Worm (Caenorhabditis elegans) whole organism, late embryonic: ENCODE measurements around the gene T06D4.6.

Source experiments
- C08G9.2 ChIP-seq: sonication (generic microtip); optimal IDR thresholded peaks from 2 replicates; lab custom pipeline; 2016; ENCODE audit warnings: mild to moderate bottlenecking, missing genetic modification characterization, moderate library complexity, missing compliant biosample characterization
- C38D4.7 ChIP-seq: fragments of 200-800 bp; sonication (Bioruptor generic); optimal IDR thresholded peaks from 2 replicates; lab custom pipeline; 2018; ENCODE audit warnings: mild to moderate bottlenecking, missing genetic modification characterization, moderate library complexity, missing compliant biosample characterization
- F13H6.1 ChIP-seq: sonication (generic microtip); optimal IDR thresholded peaks from 2 replicates; lab custom pipeline; 2016; ENCODE audit warnings: missing genetic modification characterization, missing compliant biosample characterization
- K02D7.2 ChIP-seq: sonication (generic microtip); optimal IDR thresholded peaks from 2 replicates; lab custom pipeline; 2017; ENCODE audit warnings: mild to moderate bottlenecking, missing genetic modification characterization, missing compliant biosample characterization
- K09A11.1 ChIP-seq: sonication (generic microtip); optimal IDR thresholded peaks from 2 replicates; lab custom pipeline; 2017; ENCODE audit warnings: antibody characterized with exemption, mild to moderate bottlenecking, missing genetic modification characterization, missing compliant biosample characterization; ENCODE audit not compliant: insufficient read depth
- T23F11.4 ChIP-seq: fragments of 200-800 bp; sonication (Bioruptor generic); optimal IDR thresholded peaks from 2 replicates; lab custom pipeline; 2018; ENCODE audit warnings: mild to moderate bottlenecking, missing genetic modification characterization, missing compliant biosample characterization
- ahr-1 ChIP-seq: sonication (generic microtip); optimal IDR thresholded peaks from 2 replicates; lab custom pipeline; 2016; ENCODE audit warnings: missing genetic modification characterization, missing compliant biosample characterization
- ama-1 ChIP-seq: fragments of 150-350 bp; optimal IDR thresholded peaks from 2 replicates; lab custom pipeline; 2014
- ceh-18 ChIP-seq: sonication (generic microtip); optimal IDR thresholded peaks from 2 replicates; lab custom pipeline; 2016; ENCODE audit warnings: missing genetic modification characterization, missing compliant biosample characterization
- ceh-19 ChIP-seq: fragments of 200-800 bp; sonication (Bioruptor generic); optimal IDR thresholded peaks from 2 replicates; lab custom pipeline; 2018; ENCODE audit warnings: mild to moderate bottlenecking, missing genetic modification characterization, missing compliant biosample characterization
- ceh-2 ChIP-seq: sonication (generic microtip); optimal IDR thresholded peaks from 2 replicates; lab custom pipeline; 2016; ENCODE audit warnings: missing genotype, missing genetic modification characterization, missing compliant biosample characterization
- ceh-31 ChIP-seq: sonication (generic microtip); optimal IDR thresholded peaks from 2 replicates; lab custom pipeline; 2016; ENCODE audit warnings: missing genetic modification characterization, missing compliant biosample characterization
- ceh-34 ChIP-seq: sonication (generic microtip); optimal IDR thresholded peaks from 2 replicates; lab custom pipeline; 2016; ENCODE audit warnings: mild to moderate bottlenecking, missing genetic modification characterization, missing compliant biosample characterization
- ceh-45 ChIP-seq: fragments of 200-800 bp; sonication (Bioruptor generic); IDR thresholded peaks from 2 replicates; pipeline ENCODE4 v1.3.6; 2022; ENCODE audit warnings: missing genetic modification reagents, missing genetic modification characterization, missing compliant biosample characterization
- ceh-48 ChIP-seq: sonication (generic microtip); optimal IDR thresholded peaks from 2 replicates; lab custom pipeline; 2016; ENCODE audit warnings: missing genetic modification characterization, inconsistent platforms, missing compliant biosample characterization
- dmd-4 ChIP-seq: sonication (generic microtip); optimal IDR thresholded peaks from 2 replicates; lab custom pipeline; 2016; ENCODE audit warnings: borderline replicate concordance, missing genetic modification characterization, missing compliant biosample characterization
- dve-1 ChIP-seq: sonication (generic microtip); optimal IDR thresholded peaks from 2 replicates; lab custom pipeline; 2017; ENCODE audit warnings: antibody characterized with exemption, mild to moderate bottlenecking, missing genetic modification characterization, missing compliant biosample characterization
- elt-2 ChIP-seq: sonication (generic microtip); optimal IDR thresholded peaks from 2 replicates; lab custom pipeline; 2016; ENCODE audit warnings: missing genetic modification reagents, missing genetic modification characterization, missing compliant biosample characterization
- elt-4 ChIP-seq: sonication (generic microtip); optimal IDR thresholded peaks from 2 replicates; lab custom pipeline; 2016; ENCODE audit warnings: missing genetic modification characterization, missing compliant biosample characterization
- fax-1 ChIP-seq: sonication (generic microtip); optimal IDR thresholded peaks from 2 replicates; lab custom pipeline; 2016; ENCODE audit warnings: missing genotype, missing genetic modification characterization, missing compliant biosample characterization
- fkh-10 ChIP-seq: fragments of 150-350 bp; optimal IDR thresholded peaks from 2 replicates; lab custom pipeline; 2014; ENCODE audit warnings: missing biosample characterization, missing genetic modification reagents, missing genetic modification characterization
- gmeb-2 ChIP-seq: sonication (generic microtip); optimal IDR thresholded peaks from 2 replicates; lab custom pipeline; 2016; ENCODE audit warnings: missing genetic modification characterization, inconsistent platforms, missing compliant biosample characterization
- hlh-30 ChIP-seq: sonication (generic microtip); optimal IDR thresholded peaks from 2 replicates; lab custom pipeline; 2017; ENCODE audit warnings: antibody characterized with exemption, missing genetic modification characterization, missing compliant biosample characterization; ENCODE audit not compliant: insufficient read depth
- lim-6 ChIP-seq: sonication (generic microtip); optimal IDR thresholded peaks from 2 replicates; lab custom pipeline; 2016; ENCODE audit warnings: missing genetic modification characterization, missing compliant biosample characterization
- mec-3 ChIP-seq: sonication (generic microtip); optimal IDR thresholded peaks from 2 replicates; lab custom pipeline; 2016; ENCODE audit warnings: borderline replicate concordance, missing genetic modification characterization, missing compliant biosample characterization
- nhr-11 ChIP-seq: fragments of 150-350 bp; optimal IDR thresholded peaks from 2 replicates; lab custom pipeline; 2014; ENCODE audit warnings: missing biosample characterization, missing genetic modification characterization
- odd-2 ChIP-seq: sonication (generic microtip); optimal IDR thresholded peaks from 2 replicates; lab custom pipeline; 2017; ENCODE audit warnings: antibody characterized with exemption, mild to moderate bottlenecking, missing genetic modification characterization, missing compliant biosample characterization
- pag-3 ChIP-seq: sonication (generic microtip); optimal IDR thresholded peaks from 2 replicates; lab custom pipeline; 2016; ENCODE audit warnings: missing compliant biosample characterization, missing genetic modification characterization, borderline replicate concordance
- pat-9 ChIP-seq: fragments of 200-800 bp; sonication (Bioruptor generic); optimal IDR thresholded peaks from 2 replicates; lab custom pipeline; 2018; ENCODE audit warnings: mild to moderate bottlenecking, missing genetic modification characterization, moderate library complexity, missing compliant biosample characterization
- pha-2 ChIP-seq: sonication (generic microtip); optimal IDR thresholded peaks from 2 replicates; lab custom pipeline; 2017; ENCODE audit warnings: mild to moderate bottlenecking, missing genetic modification characterization, missing compliant biosample characterization
- pha-4 ChIP-seq: fragments of 150-350 bp; optimal IDR thresholded peaks from 2 replicates; lab custom pipeline; 2018; ENCODE audit warnings: missing biosample characterization, missing genetic modification reagents, missing genetic modification characterization
- pqm-1 ChIP-seq: sonication (generic microtip); optimal IDR thresholded peaks from 2 replicates; lab custom pipeline; 2016; ENCODE audit warnings: missing genetic modification characterization, missing compliant biosample characterization
- ref-2 ChIP-seq: sonication (generic microtip); optimal IDR thresholded peaks from 2 replicates; lab custom pipeline; 2016; ENCODE audit warnings: missing genetic modification characterization, missing compliant biosample characterization
- sdc-2 ChIP-seq: sonication (generic microtip); optimal IDR thresholded peaks from 2 replicates; lab custom pipeline; 2016; ENCODE audit warnings: missing genotype, missing genetic modification characterization, missing compliant biosample characterization
- sox-4 ChIP-seq: sonication (generic microtip); optimal IDR thresholded peaks from 2 replicates; lab custom pipeline; 2017; ENCODE audit warnings: mild to moderate bottlenecking, missing genetic modification characterization, inconsistent platforms, missing compliant biosample characterization
- syd-9 ChIP-seq: sonication (generic microtip); optimal IDR thresholded peaks from 2 replicates; lab custom pipeline; 2016; ENCODE audit warnings: mild to moderate bottlenecking, missing genetic modification characterization, moderate library complexity, missing compliant biosample characterization
- tbx-7 ChIP-seq: sonication (generic microtip); optimal IDR thresholded peaks from 2 replicates; lab custom pipeline; 2016; ENCODE audit warnings: missing genotype, missing genetic modification characterization, missing compliant biosample characterization
- unc-3 ChIP-seq, 2 experiments: fragments of 200-800 bp in 1 of 2; sonication (Bioruptor generic) in 1 of 2; sonication (generic microtip) in 1 of 2; conservative IDR thresholded peaks in 1 of 2; optimal IDR thresholded peaks in 1 of 2; 2 replicates each; pipeline versions ENCODE4 v1.3.6 to Lab custom; 2016 to 2022; ENCODE audit warnings: missing compliant biosample characterization in 2 of 2, missing genetic modification characterization in 2 of 2, missing genetic modification reagents in 1 of 2
- unc-42 ChIP-seq: sonication (generic microtip); optimal IDR thresholded peaks from 2 replicates; lab custom pipeline; 2016; ENCODE audit warnings: missing genotype, missing genetic modification characterization, missing compliant biosample characterization
- unc-55 ChIP-seq: sonication (generic microtip); optimal IDR thresholded peaks from 2 replicates; lab custom pipeline; 2017; ENCODE audit warnings: missing biosample characterization, missing genetic modification reagents, missing genetic modification characterization
- ztf-16 ChIP-seq: sonication (generic microtip); optimal IDR thresholded peaks from 2 replicates; lab custom pipeline; 2017; ENCODE audit warnings: missing genetic modification characterization, missing compliant biosample characterization

Gene T06D4.6

ce11 chrII:3387503-3387902 lies at the start of gene T06D4.6:
TSS of gene T06D4.6 (minus strand) at chrII:3387603.
- no peak for TF ChIP-seq ceh-19 (GFP tag; lab: Kevin White, UChicago)
- TF ChIP-seq unc-3 (GFP tag; conservative IDR thresholded peaks at IDR 0.05; lab: Robert Waterston, UW) = no peak
- TF ChIP-seq unc-3 (tag; optimal IDR thresholded peaks at IDR 0.05; lab: Kevin White, UChicago) = no peak
- TF ChIP-seq sox-4 = no peak
- TF ChIP-seq unc-55 (GFP tag; lab: Kevin White, UChicago) = no peak
- no peak for TF ChIP-seq T23F11.4 (GFP tag; lab: Kevin White, UChicago)
- TF ChIP-seq elt-4 = no peak
- no peak for TF ChIP-seq pqm-1 (tag; lab: Kevin White, UChicago)
- TF ChIP-seq ceh-2 (tag; lab: Kevin White, UChicago) = no peak
- no peak for TF ChIP-seq pha-4
- no peak for TF ChIP-seq ref-2 (tag; lab: Kevin White, UChicago)
- TF ChIP-seq lim-6 (tag; lab: Kevin White, UChicago) = no peak
- TF ChIP-seq elt-2 = no peak
- no peak for TF ChIP-seq pha-2 (tag; lab: Kevin White, UChicago)
- TF ChIP-seq unc-42 (tag; lab: Kevin White, UChicago) = no peak
- no peak for TF ChIP-seq sdc-2 (tag; lab: Kevin White, UChicago)
- TF ChIP-seq ceh-18 (tag; lab: Kevin White, UChicago) = no peak

ce11 chrII:3436412-3436811 lies 49.0 kb upstream of the T06D4.6 start, which contains the start of gene skpo-2:
TSS of gene skpo-2 (minus strand) at chrII:3436512.
- TF ChIP-seq ceh-45 (GFP tag; lab: Robert Waterston, UW) (no peak), gmeb-2 (tag; lab: Kevin White, UChicago) (no peak), pat-9 (tag; lab: Kevin White, UChicago) (no peak), mec-3 (no peak), ceh-31 (tag; lab: Kevin White, UChicago) (no peak), dmd-4 (tag; lab: Kevin White, UChicago) (no peak), pag-3 (tag; lab: Kevin White, UChicago) (no peak)

ce11 chrII:3434893-3435503 lies 47.6 kb upstream of the T06D4.6 start:
- TF ChIP-seq sox-4 (no peak), syd-9 (tag; lab: Kevin White, UChicago) (no peak), mec-3 (no peak), C38D4.7 (no peak), ceh-31 (tag; lab: Kevin White, UChicago) (no peak), pha-4 (no peak), dve-1 (tag; lab: Kevin White, UChicago) (no peak), ahr-1 (tag; lab: Kevin White, UChicago) (no peak), tbx-7 (tag; lab: Kevin White, UChicago) (no peak), nhr-11 (tag; lab: Kevin White, UChicago) (no peak)

- TF ChIP-seq fax-1 (tag; lab: Kevin White, UChicago) (no peak), pqm-1 (tag; lab: Kevin White, UChicago) (no peak), ceh-48 (tag; lab: Kevin White, UChicago) (no peak)
- TF ChIP-seq, all 69 proteins: peak for 0
Observed at ce11 chrII:3429400-3429799, 42.0 kb upstream of the T06D4.6 start, which contains the start of gene C16C8.18. TSS of gene C16C8.18 (plus strand) at chrII:3429700.

ce11 chrII:3428158-3428704 lies 40.8 kb upstream of the T06D4.6 start:
- TF ChIP-seq fkh-10 (GFP tag; lab: Kevin White, UChicago) = no peak
- TF ChIP-seq unc-3 (GFP tag; conservative IDR thresholded peaks at IDR 0.05; lab: Robert Waterston, UW) = no peak
- TF ChIP-seq unc-3 (tag; optimal IDR thresholded peaks at IDR 0.05; lab: Kevin White, UChicago) = peak; percentile 11
- TF ChIP-seq C08G9.2 (tag; lab: Kevin White, UChicago) = no peak
- TF ChIP-seq ama-1 = no peak
- TF ChIP-seq lim-6 (tag; lab: Kevin White, UChicago) = no peak
- peak; percentile 49 for TF ChIP-seq ceh-19 (GFP tag; lab: Kevin White, UChicago)
- TF ChIP-seq K02D7.2 (tag; lab: Kevin White, UChicago) = no peak
- TF ChIP-seq ceh-2 (tag; lab: Kevin White, UChicago) = no peak
- TF ChIP-seq dmd-4 (tag; lab: Kevin White, UChicago) = no peak
- no peak for TF ChIP-seq syd-9 (tag; lab: Kevin White, UChicago)
- no peak for TF ChIP-seq ceh-34 (tag; lab: Kevin White, UChicago)
- TF ChIP-seq nhr-11 (tag; lab: Kevin White, UChicago) = no peak
- no peak for TF ChIP-seq K09A11.1 (tag; lab: Kevin White, UChicago)
- peak; percentile 17 for TF ChIP-seq sox-4
- no peak for TF ChIP-seq odd-2 (tag; lab: Kevin White, UChicago)
- peak; percentile 28 for TF ChIP-seq hlh-30 (tag; lab: Kevin White, UChicago)
- no peak for TF ChIP-seq ztf-16 (tag; lab: Kevin White, UChicago)
- peak; percentile 85 for TF ChIP-seq ceh-48 (tag; lab: Kevin White, UChicago)
- TF ChIP-seq F13H6.1 (tag; lab: Kevin White, UChicago) = no peak
